Worm (Caenorhabditis elegans) whole organism, mixed stage, embryonic: Measurements from ENCODE around the gene M02E1.4.
"Not testable (repeated sequence)": the region's sequence is repeated elsewhere in the genome, so short reads cannot be mapped to it uniquely, and the experiment has no call there.

Source experiments
- blmp-1 ChIP-seq: fragments of 150-350 bp; optimal IDR thresholded peaks from 2 replicates; lab custom pipeline; 2014; ENCODE audit warnings: missing biosample characterization, missing genetic modification characterization
- ceh-39 ChIP-seq: fragments of 150-350 bp; optimal IDR thresholded peaks from 2 replicates; lab custom pipeline; 2014; ENCODE audit warnings: missing biosample characterization, missing genetic modification characterization
- ceh-43 ChIP-seq: fragments of 200-800 bp; sonication (Bioruptor generic); optimal IDR thresholded peaks from 2 replicates; lab custom pipeline; 2018; ENCODE audit warnings: mild to moderate bottlenecking, missing genetic modification characterization, moderate library complexity, missing compliant biosample characterization
- ceh-83 ChIP-seq: fragments of 200-800 bp; sonication (Bioruptor generic); optimal IDR thresholded peaks from 2 replicates; lab custom pipeline; 2018; ENCODE audit warnings: mild to moderate bottlenecking, missing genetic modification characterization, missing compliant biosample characterization
- ces-1 ChIP-seq: fragments of 150-350 bp; optimal IDR thresholded peaks from 2 replicates; lab custom pipeline; 2014; ENCODE audit warnings: missing biosample characterization, missing genetic modification reagents, missing genetic modification characterization
- drap-1 ChIP-seq: fragments of 200-800 bp; sonication (Bioruptor generic); optimal IDR thresholded peaks from 3 replicates; lab custom pipeline; 2018; ENCODE audit warnings: mild to moderate bottlenecking, missing genetic modification characterization, missing compliant biosample characterization
- elt-1 ChIP-seq: sonication (generic microtip); optimal IDR thresholded peaks from 2 replicates; lab custom pipeline; 2017; ENCODE audit warnings: missing genetic modification characterization, mild to moderate bottlenecking, missing compliant biosample characterization, antibody characterized with exemption, moderate library complexity, borderline replicate concordance; ENCODE audit not compliant: insufficient read depth
- elt-3 ChIP-seq: fragments of 150-350 bp; optimal IDR thresholded peaks from 2 replicates; lab custom pipeline; 2014; ENCODE audit warnings: missing biosample characterization, missing genetic modification characterization
- flh-1 ChIP-seq: fragments of 200-800 bp; sonication (Bioruptor generic); optimal IDR thresholded peaks from 2 replicates; lab custom pipeline; 2018; ENCODE audit warnings: mild to moderate bottlenecking, missing genetic modification characterization, moderate library complexity, missing compliant biosample characterization
- ham-2 ChIP-seq: fragments of 200-800 bp; sonication (Bioruptor generic); optimal IDR thresholded peaks from 2 replicates; lab custom pipeline; 2018; ENCODE audit warnings: mild to moderate bottlenecking, missing genetic modification characterization, missing compliant biosample characterization
- hlh-1 ChIP-seq: fragments of 150-350 bp; optimal IDR thresholded peaks from 2 replicates; lab custom pipeline; 2014; ENCODE audit warnings: missing biosample characterization, missing genetic modification reagents, missing genetic modification characterization
- lin-13 ChIP-seq: fragments of 150-350 bp; optimal IDR thresholded peaks from 2 replicates; lab custom pipeline; 2014; ENCODE audit warnings: missing biosample characterization, missing genetic modification characterization
- lin-32 ChIP-seq: fragments of 200-800 bp; sonication (Bioruptor generic); optimal IDR thresholded peaks from 2 replicates; lab custom pipeline; 2018; ENCODE audit warnings: mild to moderate bottlenecking, missing genetic modification characterization, missing compliant biosample characterization
- lsy-2 ChIP-seq: fragments of 150-350 bp; optimal IDR thresholded peaks from 2 replicates; lab custom pipeline; 2014; ENCODE audit warnings: missing biosample characterization, missing genetic modification characterization
- mab-5 ChIP-seq: fragments of 150-350 bp; optimal IDR thresholded peaks from 2 replicates; lab custom pipeline; 2014; ENCODE audit warnings: missing biosample characterization, missing genetic modification characterization
- mep-1 ChIP-seq: fragments of 150-350 bp; optimal IDR thresholded peaks from 2 replicates; lab custom pipeline; 2017; ENCODE audit warnings: missing biosample characterization, missing genetic modification reagents, missing genetic modification characterization, inconsistent platforms
- mls-2 ChIP-seq: sonication (generic microtip); optimal IDR thresholded peaks from 2 replicates; lab custom pipeline; 2016; ENCODE audit warnings: mild to moderate bottlenecking, missing genetic modification characterization, moderate library complexity, missing compliant biosample characterization
- nhr-12 ChIP-seq: fragments of 150-350 bp; optimal IDR thresholded peaks from 2 replicates; lab custom pipeline; 2014; ENCODE audit warnings: missing biosample characterization, missing genetic modification characterization
- nhr-2 ChIP-seq: fragments of 150-350 bp; optimal IDR thresholded peaks from 2 replicates; lab custom pipeline; 2014; ENCODE audit warnings: missing biosample characterization, missing genetic modification characterization
- nhr-237 ChIP-seq: fragments of 150-350 bp; optimal IDR thresholded peaks from 2 replicates; lab custom pipeline; 2014; ENCODE audit warnings: missing biosample characterization, missing genetic modification characterization
- nhr-28 ChIP-seq: fragments of 150-350 bp; optimal IDR thresholded peaks from 2 replicates; lab custom pipeline; 2014; ENCODE audit warnings: missing biosample characterization, missing genetic modification characterization
- nhr-76 ChIP-seq: sonication (generic microtip); optimal IDR thresholded peaks from 2 replicates; lab custom pipeline; 2017; ENCODE audit warnings: missing biosample characterization, missing genetic modification characterization
- pha-4 ChIP-seq: fragments of 150-350 bp; optimal IDR thresholded peaks from 2 replicates; lab custom pipeline; 2018; ENCODE audit warnings: missing biosample characterization, missing genetic modification reagents, missing genetic modification characterization
- sem-2 ChIP-seq: fragments of 200-800 bp; sonication (Bioruptor generic); optimal IDR thresholded peaks from 2 replicates; lab custom pipeline; 2018; ENCODE audit warnings: mild to moderate bottlenecking, missing genetic modification characterization, missing compliant biosample characterization
- snpc-4 ChIP-seq: fragments of 150-350 bp; optimal IDR thresholded peaks from 2 replicates; lab custom pipeline; 2014; ENCODE audit warnings: missing biosample characterization, missing genetic modification characterization
- sptf-1 ChIP-seq: sonication (generic microtip); optimal IDR thresholded peaks from 2 replicates; lab custom pipeline; 2017; ENCODE audit warnings: mild to moderate bottlenecking, missing genetic modification characterization, moderate library complexity, missing compliant biosample characterization
- tbx-8 ChIP-seq: fragments of 200-800 bp; sonication (Bioruptor generic); optimal IDR thresholded peaks from 2 replicates; lab custom pipeline; 2018; ENCODE audit warnings: mild to moderate bottlenecking, missing genetic modification characterization, moderate library complexity, missing compliant biosample characterization
- unc-120 ChIP-seq: sonication (generic microtip); optimal IDR thresholded peaks from 2 replicates; lab custom pipeline; 2017; ENCODE audit warnings: missing genetic modification characterization, missing compliant biosample characterization; ENCODE audit not compliant: poor library complexity, severe bottlenecking
- unc-39 ChIP-seq: fragments of 150-350 bp; optimal IDR thresholded peaks from 2 replicates; lab custom pipeline; 2014; ENCODE audit warnings: missing biosample characterization, missing genetic modification characterization
- zip-8 ChIP-seq: fragments of 150-350 bp; optimal IDR thresholded peaks from 2 replicates; lab custom pipeline; 2014; ENCODE audit warnings: missing biosample characterization, missing genetic modification characterization
- ztf-11 ChIP-seq: fragments of 150-350 bp; optimal IDR thresholded peaks from 2 replicates; lab custom pipeline; 2014; ENCODE audit warnings: missing biosample characterization, missing genetic modification characterization

The M02E1.4 gene

ce11 chrX:322223-322622 is 9.1 kb downstream of the M02E1.4 start, which contains the start of gene M02E1.3:
Gene M02E1.3, plus strand, starts transcription at chrX:322523.
- not testable (repeated sequence) for TF ChIP-seq ces-1 (GFP tag; lab: Kevin White, UChicago); ceh-83 (GFP tag; lab: Kevin White, UChicago); mab-5

ce11 chrX:324021-324420 is 10.9 kb downstream of the M02E1.4 start:
- no peak for TF ChIP-seq nhr-28 (tag; lab: Kevin White, UChicago)
- no peak for TF ChIP-seq mls-2 (tag; lab: Kevin White, UChicago)
- TF ChIP-seq unc-120 (tag; lab: Kevin White, UChicago) = peak; percentile 36
- peak; percentile 26 for TF ChIP-seq ces-1 (GFP tag; lab: Kevin White, UChicago)

- peak; percentile 33 for TF ChIP-seq sptf-1 (tag; lab: Kevin White, UChicago)
- TF ChIP-seq nhr-12 (tag; lab: Kevin White, UChicago) = no peak
- TF ChIP-seq ceh-39 (tag; lab: Kevin White, UChicago) = peak; percentile 21
- TF ChIP-seq ceh-83 (GFP tag; lab: Kevin White, UChicago) = peak; percentile 36
- TF ChIP-seq nhr-237 (tag; lab: Kevin White, UChicago) = peak; percentile 31
- TF ChIP-seq mep-1 (tag; lab: Kevin White, UChicago) = peak; percentile 69
- no peak for TF ChIP-seq sem-2
- TF ChIP-seq unc-120 (tag; lab: Kevin White, UChicago) = peak; percentile 16
These were observed 12.6 kb downstream of the M02E1.4 start, which contains the start of gene M02E1.1 for ce11 chrX:325597-326161. Gene M02E1.1, plus strand, starts transcription at chrX:326111.

DNA sequence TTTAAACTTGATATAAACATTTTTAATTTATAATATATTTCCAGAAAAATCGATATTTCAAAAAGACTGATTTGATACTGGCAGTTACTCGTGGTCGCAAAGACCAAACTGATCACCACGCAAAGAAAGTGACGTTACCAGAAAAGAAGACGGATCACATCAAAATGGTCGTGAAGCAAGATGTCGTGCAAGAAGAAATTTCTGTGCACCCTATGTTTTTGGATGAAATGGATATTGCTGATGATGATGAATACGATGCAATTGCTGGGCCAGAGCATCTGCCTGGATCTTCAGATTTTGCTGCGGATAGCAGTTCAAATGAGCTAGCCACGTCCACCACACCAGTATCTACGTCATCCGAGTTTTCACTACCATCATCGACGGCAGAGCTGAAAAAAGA is 15.7 kb downstream of the M02E1.4 start:
- TF ChIP-seq nhr-76 (tag; lab: Kevin White, UChicago) (no peak), sptf-1 (tag; lab: Kevin White, UChicago) (no peak), unc-120 (tag; lab: Kevin White, UChicago) (no peak), ztf-11 (tag; lab: Kevin White, UChicago) (no peak), flh-1 (GFP tag; lab: Kevin White, UChicago) (no peak), sem-2 (no peak), lin-13 (tag; lab: Kevin White, UChicago) (no peak), zip-8 (tag; lab: Kevin White, UChicago) (no peak), hlh-1 (no peak)
- TF ChIP-seq, all 35 proteins: peak for 0

DNA sequence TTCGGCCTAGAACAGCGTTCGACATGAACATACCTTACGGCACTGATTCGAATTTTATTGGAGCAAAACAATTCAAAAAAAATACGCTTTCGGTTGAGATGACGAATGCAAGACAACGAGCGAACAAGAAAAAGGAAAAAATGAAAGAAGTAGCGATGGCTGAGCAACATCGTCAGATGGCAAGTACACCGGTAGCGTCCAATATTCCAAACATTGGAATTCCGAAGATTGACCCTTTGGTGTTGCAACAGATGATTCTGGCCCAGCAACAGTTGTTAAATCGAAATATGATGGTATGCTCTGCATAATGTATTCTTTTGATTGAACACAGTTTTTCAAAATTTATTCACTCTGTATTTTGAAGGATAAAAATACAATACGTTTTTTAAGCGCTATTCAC is 19.6 kb downstream of the M02E1.4 start:
- no peak for TF ChIP-seq tbx-8
- no peak for TF ChIP-seq nhr-237 (tag; lab: Kevin White, UChicago)
- no peak for TF ChIP-seq unc-39 (tag; lab: Kevin White, UChicago)
- no peak for TF ChIP-seq drap-1 (GFP tag; lab: Kevin White, UChicago)
- no peak for TF ChIP-seq lsy-2 (tag; lab: Kevin White, UChicago)
- TF ChIP-seq flh-1 (GFP tag; lab: Kevin White, UChicago) = no peak
- no peak for TF ChIP-seq ceh-43 (GFP tag; lab: Kevin White, UChicago)
- TF ChIP-seq mab-5 = no peak
- TF ChIP-seq lin-32 (GFP tag; lab: Kevin White, UChicago) = no peak
- TF ChIP-seq elt-3 (tag; lab: Kevin White, UChicago) = no peak
- TF ChIP-seq nhr-12 (tag; lab: Kevin White, UChicago) = no peak
- TF ChIP-seq sem-2 = no peak
- no peak for TF ChIP-seq unc-120 (tag; lab: Kevin White, UChicago)
- TF ChIP-seq blmp-1 = no peak
- no peak for TF ChIP-seq elt-1 (tag; lab: Kevin White, UChicago)
- no peak for TF ChIP-seq sptf-1 (tag; lab: Kevin White, UChicago)
- TF ChIP-seq, all 35 proteins: peak for 0

DNA sequence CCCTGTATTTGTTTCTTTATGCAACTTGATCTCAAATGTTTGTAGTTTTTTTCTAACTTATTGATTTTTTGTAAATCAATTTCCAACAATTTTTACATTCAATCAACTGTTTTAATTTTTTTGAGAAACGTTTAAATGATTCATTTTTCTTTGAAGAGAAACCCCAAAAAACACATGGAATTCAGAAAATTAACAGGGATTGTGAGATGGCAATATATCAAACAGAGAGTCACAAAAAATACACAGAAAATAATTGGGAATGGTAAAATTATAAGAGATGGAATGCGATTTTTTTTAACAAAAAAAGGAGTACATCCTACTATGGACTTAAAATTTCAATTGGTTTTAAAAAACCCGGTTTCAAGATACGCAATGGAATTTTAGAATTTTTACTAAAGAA is 21.4 kb downstream of the M02E1.4 start:
- TF ChIP-seq nhr-237 (tag; lab: Kevin White, UChicago) (no peak), mab-5 (no peak), lsy-2 (tag; lab: Kevin White, UChicago) (no peak), snpc-4 (tag; lab: Kevin White, UChicago) (no peak), nhr-76 (tag; lab: Kevin White, UChicago) (no peak), lin-32 (GFP tag; lab: Kevin White, UChicago) (no peak), mls-2 (tag; lab: Kevin White, UChicago) (no peak), ces-1 (GFP tag; lab: Kevin White, UChicago) (no peak), elt-3 (tag; lab: Kevin White, UChicago) (no peak), unc-39 (tag; lab: Kevin White, UChicago) (no peak), pha-4 (tag; lab: Kevin White, UChicago) (no peak), unc-120 (tag; lab: Kevin White, UChicago) (no peak), flh-1 (GFP tag; lab: Kevin White, UChicago) (no peak), nhr-2 (tag; lab: Kevin White, UChicago) (no peak), ham-2 (GFP tag; lab: Kevin White, UChicago) (no peak), sem-2 (no peak), nhr-12 (tag; lab: Kevin White, UChicago) (no peak), drap-1 (GFP tag; lab: Kevin White, UChicago) (no peak)
